Worm (Caenorhabditis elegans): ENCODE data around the gene C54F6.19.

Gene C54F6.19

DNA sequence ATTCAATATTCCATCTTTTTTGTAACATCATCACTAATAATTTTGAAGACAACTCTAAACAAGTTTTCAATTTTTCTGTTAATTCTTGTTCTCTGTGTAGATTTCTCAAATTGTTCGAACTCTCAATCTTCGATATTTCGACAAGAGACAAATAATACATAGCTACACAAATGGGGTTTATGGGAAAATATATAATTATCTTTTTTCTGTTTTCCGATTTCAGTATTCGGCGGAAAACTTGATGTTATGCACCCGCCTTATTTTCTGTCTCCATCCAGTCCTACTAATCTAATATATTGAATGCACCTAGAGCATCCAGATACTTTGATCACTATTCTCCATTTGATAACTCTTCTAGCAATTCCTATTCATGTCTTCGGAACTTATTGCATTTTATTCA lies 6.3 kb upstream of the C54F6.19 start, which contains the start of gene srh-268:
srh-268 (plus strand) TSS at position 301 of the 400 bp plus-strand sequence.
- TF ChIP-seq ceh-100 (GFP tag; IDR thresholded peaks at IDR 0.05): no peak
- TF ChIP-seq D2030.7 (GFP tag; IDR thresholded peaks at IDR 0.05): no peak
- TF ChIP-seq nhr-27 (tag; optimal IDR thresholded peaks at IDR 0.05): no peak
- no peak for TF ChIP-seq gei-17 (GFP tag; optimal IDR thresholded peaks at IDR 0.05)
- TF ChIP-seq let-607 (tag; optimal IDR thresholded peaks at IDR 0.05): no peak
- TF ChIP-seq tlf-1 (GFP tag; optimal IDR thresholded peaks at IDR 0.05): no peak

DNA sequence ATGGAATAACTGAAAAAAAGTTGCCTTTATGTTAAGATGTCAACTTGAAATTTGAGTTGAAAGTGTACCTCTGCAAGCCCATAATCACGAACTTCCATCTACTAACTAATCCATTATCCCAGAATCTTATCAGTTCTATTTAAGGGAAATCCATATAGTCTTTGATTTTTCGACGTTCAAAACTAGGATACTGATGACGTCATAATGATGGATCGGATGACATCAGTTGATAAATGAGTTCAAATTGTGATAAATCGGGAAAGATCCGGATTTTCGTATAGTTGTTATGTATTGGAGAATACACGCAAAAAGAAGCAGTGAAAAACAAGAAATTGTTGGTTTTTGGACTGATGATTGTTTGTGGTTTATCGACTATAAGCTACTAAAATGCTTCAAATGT lies 1.6 kb upstream of the C54F6.19 start:
- no peak for TF ChIP-seq lin-35 (GFP tag; optimal IDR thresholded peaks at IDR 0.05)
- TF ChIP-seq lag-1 (GFP tag; IDR thresholded peaks at IDR 0.05): no peak
- TF ChIP-seq mxl-1 (tag; optimal IDR thresholded peaks at IDR 0.05): no peak
- no peak for TF ChIP-seq tbp1 (GFP tag; optimal IDR thresholded peaks at IDR 0.05)
- TF ChIP-seq snpc-1.3 (tag; optimal IDR thresholded peaks at IDR 0.05; ENCODE audit: insufficient read depth): no peak
- no peak for TF ChIP-seq gei-17 (GFP tag; optimal IDR thresholded peaks at IDR 0.05)
- no peak for TF ChIP-seq Y53F4B.3 (GFP tag; IDR thresholded peaks at IDR 0.05)
- no peak for TF ChIP-seq attf-5 (GFP tag; optimal IDR thresholded peaks at IDR 0.05)
- no peak for TF ChIP-seq nhr-90 (tag; optimal IDR thresholded peaks at IDR 0.05)
- TF ChIP-seq T07F8.4 (tag; optimal IDR thresholded peaks at IDR 0.05): no peak
- TF ChIP-seq ztf-6 (GFP tag; IDR thresholded peaks at IDR 0.05): no peak
- no peak for TF ChIP-seq bed-1 (GFP tag; IDR thresholded peaks at IDR 0.05)
- TF ChIP-seq nhr-27 (tag; optimal IDR thresholded peaks at IDR 0.05): no peak
- no peak for TF ChIP-seq madf-3 (GFP tag; IDR thresholded peaks at IDR 0.05)

DNA sequence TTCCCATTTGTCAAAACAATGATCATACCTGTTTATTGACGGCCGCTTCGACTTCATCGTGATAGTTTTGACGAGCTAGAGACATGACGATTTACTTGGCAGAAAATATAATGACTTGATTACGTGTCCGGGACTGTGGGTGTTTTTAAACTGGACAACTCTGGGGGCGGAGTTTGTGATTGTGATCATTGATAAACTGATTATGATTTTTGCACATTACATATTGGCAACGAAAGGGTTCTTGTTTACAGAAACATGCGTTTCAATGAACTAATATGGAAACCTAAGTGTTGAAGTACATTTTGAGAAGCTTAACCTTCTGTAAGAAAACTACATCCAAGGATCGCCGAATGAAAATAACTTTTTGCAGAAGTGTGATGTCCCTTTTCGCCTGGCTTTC lies 2.2 kb downstream of the C54F6.19 start, which contains the start of gene ftn-1:
ftn-1 (minus strand) TSS at position 101 of the 400 bp plus-strand sequence.
- no peak for TF ChIP-seq hlh-12 (tag; optimal IDR thresholded peaks at IDR 0.05)
- no peak for TF ChIP-seq athp-1 (tag; optimal IDR thresholded peaks at IDR 0.05)
- TF ChIP-seq F33H1.4 (GFP tag; IDR thresholded peaks at IDR 0.05): no peak
- no peak for TF ChIP-seq rcor-1 (GFP tag; IDR thresholded peaks at IDR 0.05)
- no peak for TF ChIP-seq C17E4.6 (GFP tag; IDR thresholded peaks at IDR 0.05)
- TF ChIP-seq dpff-1 (tag; optimal IDR thresholded peaks at IDR 0.05): no peak
- no peak for TF ChIP-seq attf-3 (GFP tag; conservative IDR thresholded peaks at IDR 0.05)

DNA sequence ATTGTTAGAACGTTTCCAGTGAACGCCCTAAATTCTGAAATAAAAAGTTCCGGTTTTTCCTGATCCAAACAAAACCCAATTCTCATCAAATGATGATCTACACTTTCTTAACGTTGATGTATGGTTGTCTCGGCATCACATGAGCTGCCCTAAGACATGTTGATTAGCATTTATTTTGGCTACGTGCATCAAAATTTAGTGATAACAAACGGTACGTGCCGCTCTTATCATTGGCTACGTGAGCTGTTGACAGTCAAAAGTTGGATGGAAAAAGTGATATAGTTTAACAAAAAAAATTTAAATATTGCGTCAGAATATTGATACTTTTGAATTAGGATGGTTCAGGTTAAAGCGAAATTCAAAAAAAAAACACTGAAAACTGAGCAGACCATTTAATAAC lies 2.7 kb downstream of the C54F6.19 start:
- TF ChIP-seq lin-40 (tag; optimal IDR thresholded peaks at IDR 0.05) (no peak), sea-2 (GFP tag; IDR thresholded peaks at IDR 0.05) (no peak), nhr-80 (tag; optimal IDR thresholded peaks at IDR 0.05) (peak; percentile 21), F57C9.4 (tag; optimal IDR thresholded peaks at IDR 0.05) (no peak)

DNA sequence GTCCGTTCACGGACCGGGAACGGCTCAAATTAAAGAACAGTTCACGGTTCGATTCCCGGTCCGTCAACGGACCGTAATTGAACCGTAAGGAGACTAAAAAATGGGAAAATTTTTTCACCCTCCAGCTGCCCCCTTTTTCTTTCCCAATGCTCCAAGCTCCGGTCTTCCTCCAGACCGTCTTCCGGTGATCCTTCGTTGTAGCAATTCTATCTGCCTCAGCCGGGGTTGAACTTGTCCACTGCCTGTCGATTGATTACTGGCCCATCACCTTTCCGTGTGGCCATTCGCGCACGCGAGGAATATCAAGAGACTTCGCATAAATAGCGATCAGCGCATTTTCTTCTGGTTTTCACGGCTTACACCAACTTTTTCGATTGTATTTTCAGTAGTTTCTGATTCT lies 3.2 kb downstream of the C54F6.19 start:
- TF ChIP-seq athp-1 (tag; optimal IDR thresholded peaks at IDR 0.05): peak; percentile 47
- peak; percentile 87 for TF ChIP-seq D2030.7 (GFP tag; IDR thresholded peaks at IDR 0.05)
- TF ChIP-seq rpc-1 (optimal IDR thresholded peaks at IDR 0.05): peak; percentile 53
- TF ChIP-seq rpc-1 (tag; optimal IDR thresholded peaks at IDR 0.05): peak; percentile 73
- TF ChIP-seq ztf-22 (GFP tag; optimal IDR thresholded peaks at IDR 0.05): peak; percentile 10
- TF ChIP-seq hsf-1 (GFP tag; IDR thresholded peaks at IDR 0.05): peak; percentile 87
- TF ChIP-seq F52B5.7 (tag; optimal IDR thresholded peaks at IDR 0.05): peak; percentile 50
- peak; percentile 36 for TF ChIP-seq F57A8.1 (GFP tag; optimal IDR thresholded peaks at IDR 0.05)
- TF ChIP-seq B0019.2 (GFP tag; conservative IDR thresholded peaks at IDR 0.05): peak; percentile 53; the same call in 1 of the 2 replicates
- TF ChIP-seq ceh-91 (GFP tag; IDR thresholded peaks at IDR 0.05): peak; percentile 47; the same call in 1 of the 2 replicates
- TF ChIP-seq Y95B8A.8 (GFP tag; IDR thresholded peaks at IDR 0.05): peak; percentile 73
- TF ChIP-seq die-1 (tag; optimal IDR thresholded peaks at IDR 0.05): peak; percentile 59
- TF ChIP-seq lin-26 (GFP tag; IDR thresholded peaks at IDR 0.05): peak; percentile 97
- TF ChIP-seq nhr-120 (GFP tag; IDR thresholded peaks at IDR 0.05): peak; percentile 72; the same call in 1 of the 2 replicates
- peak; percentile 71; the same call in 1 of the 2 replicates for TF ChIP-seq ztf-28 (GFP tag; IDR thresholded peaks at IDR 0.05)
- peak; percentile 27; the same call in 1 of the 2 replicates for TF ChIP-seq ceh-100 (GFP tag; IDR thresholded peaks at IDR 0.05)
- TF ChIP-seq attf-6 (GFP tag; IDR thresholded peaks at IDR 0.05): peak; percentile 49
- peak; percentile 74; the same call in 1 of the 2 replicates for TF ChIP-seq ztf-25 (GFP tag; IDR thresholded peaks at IDR 0.05)
